Fruit fly (Drosophila melanogaster): ENCODE measurements around the gene CG15059.

CG15059 gene

DNA sequence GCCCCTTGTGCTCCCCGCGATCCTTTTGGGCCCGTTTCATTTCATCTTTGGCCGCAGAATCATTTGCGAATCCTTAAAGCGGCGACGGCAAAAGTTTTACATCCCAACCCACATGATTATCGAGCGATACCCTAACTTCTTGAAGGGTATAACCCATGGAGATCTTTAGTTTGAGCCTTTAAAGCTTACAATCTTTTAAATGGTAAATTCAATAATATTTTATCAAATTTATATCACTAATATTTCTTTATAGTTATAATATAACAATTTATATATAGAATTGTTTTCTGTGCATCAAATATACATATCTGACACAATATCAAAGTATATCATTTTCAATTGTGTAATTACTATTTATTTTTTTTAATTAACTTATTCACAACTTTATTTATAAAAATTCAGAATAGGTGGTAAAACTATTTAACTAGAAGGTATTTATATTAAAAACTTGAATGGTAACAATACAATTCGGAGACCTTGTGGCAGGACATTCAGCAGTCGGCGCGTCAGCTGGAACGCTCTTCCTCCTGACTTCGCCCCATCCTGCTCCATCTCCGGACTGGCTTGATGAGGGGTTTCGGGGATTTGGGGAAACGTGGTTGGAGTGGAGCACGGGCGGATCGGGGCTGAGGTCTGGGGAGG, 3.0 kb downstream of the CG15059 start (continued):
- TF ChIP-seq dsx (GFP tag; optimal IDR thresholded peaks at IDR 0.05; ENCODE audit: poor library complexity, severe bottlenecking) (peak; percentile 44), Ets96B (tag; optimal IDR thresholded peaks at IDR 0.05) (peak; percentile 65), CG6792 (GFP tag; optimal IDR thresholded peaks at IDR 0.05) (peak; percentile 62), fkh (GFP tag; optimal IDR thresholded peaks at IDR 0.05) (no peak), CG10631 (GFP tag; optimal IDR thresholded peaks at IDR 0.05) (peak; percentile 59), CG16779 (tag; optimal IDR thresholded peaks at IDR 0.05) (no peak), CG32006 (GFP tag; optimal IDR thresholded peaks at IDR 0.05) (peak; percentile 22), esn (GFP tag; optimal IDR thresholded peaks at IDR 0.05) (peak; percentile 44), Gug (GFP tag; IDR thresholded peaks at IDR 0.05) (no peak), OdsH (GFP tag; optimal IDR thresholded peaks at IDR 0.05) (peak; percentile 51), CG6854 (GFP tag; optimal IDR thresholded peaks at IDR 0.05) (no peak), Lpt (GFP tag; optimal IDR thresholded peaks at IDR 0.05) (no peak), Sox14 (GFP tag; optimal IDR thresholded peaks at IDR 0.05) (no peak), CG10669 (GFP tag; optimal IDR thresholded peaks at IDR 0.05) (peak; percentile 56), CG6163 (GFP tag; IDR thresholded peaks at IDR 0.05) (peak; percentile 60), eg (GFP tag; IDR thresholded peaks at IDR 0.05) (no peak), dac (GFP tag; optimal IDR thresholded peaks at IDR 0.05) (no peak), CG34406 (GFP tag; optimal IDR thresholded peaks at IDR 0.05) (peak; percentile 69), pdm3 (GFP tag; optimal IDR thresholded peaks at IDR 0.05) (peak; percentile 30), Met (GFP tag; optimal IDR thresholded peaks at IDR 0.05) (peak; percentile 51), CG8319 (GFP tag; optimal IDR thresholded peaks at IDR 0.05) (peak; percentile 32), cyc (GFP tag; optimal IDR thresholded peaks at IDR 0.05) (peak; percentile 69), Blimp-1 (GFP tag; optimal IDR thresholded peaks at IDR 0.05) (peak; percentile 47)

DNA sequence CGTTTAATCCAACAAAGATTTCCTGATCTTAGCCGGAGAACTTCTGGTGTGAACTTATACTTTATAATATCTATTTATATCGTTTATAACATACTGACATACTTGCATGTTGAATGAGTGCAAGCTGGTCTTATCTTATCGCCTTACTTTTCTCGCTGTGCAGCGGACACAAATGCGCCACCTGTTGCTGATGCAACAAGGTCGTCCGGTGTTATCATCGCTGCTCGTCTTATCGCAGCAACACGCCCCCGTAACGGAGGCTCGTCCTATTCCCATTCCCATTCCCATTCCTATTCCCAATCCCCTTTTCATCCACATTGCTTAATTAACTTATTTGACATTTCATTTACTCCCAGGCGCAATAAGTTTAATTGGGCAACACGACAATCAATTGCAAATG, 4.9 kb downstream of the CG15059 start:
- no peak for TF ChIP-seq spab (GFP tag; optimal IDR thresholded peaks at IDR 0.05)
- peak; percentile 27 for TF ChIP-seq svp (GFP tag)

DNA sequence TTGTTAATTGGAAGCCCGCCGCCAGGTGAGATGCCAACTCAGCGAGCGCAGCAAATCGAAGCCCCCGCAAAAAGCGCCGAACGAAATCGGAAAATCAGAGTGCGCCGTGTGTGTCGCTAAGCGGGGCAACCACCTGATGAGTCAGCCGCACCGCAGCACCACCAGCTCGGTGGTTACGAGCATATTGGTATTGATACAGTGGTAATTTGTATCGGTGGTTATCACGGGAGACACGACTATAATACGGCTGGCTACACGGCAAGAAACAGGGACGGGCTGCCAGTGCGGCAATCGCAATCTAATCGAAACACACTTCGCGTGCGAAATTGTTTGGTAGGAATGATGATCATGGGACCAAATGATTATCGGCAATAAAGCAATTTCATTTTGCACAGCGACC, 5.5 kb downstream of the CG15059 start:
- no peak for TF ChIP-seq CG4318 (GFP tag; optimal IDR thresholded peaks at IDR 0.05)
- no peak for TF ChIP-seq Blimp-1 (GFP tag; optimal IDR thresholded peaks at IDR 0.05)
- no peak for TF ChIP-seq Sox15 (GFP tag; optimal IDR thresholded peaks at IDR 0.05)
- TF ChIP-seq Lpt (GFP tag; optimal IDR thresholded peaks at IDR 0.05): no peak
- peak; percentile 53 for TF ChIP-seq svp (GFP tag)
- no peak for TF ChIP-seq Met (GFP tag; optimal IDR thresholded peaks at IDR 0.05)
- TF ChIP-seq Ets21C (GFP tag; optimal IDR thresholded peaks at IDR 0.05): no peak
- TF ChIP-seq CG6854 (GFP tag; optimal IDR thresholded peaks at IDR 0.05): peak; percentile 2
- TF ChIP-seq eg (GFP tag; IDR thresholded peaks at IDR 0.05): no peak
- no peak for TF ChIP-seq CG16779 (tag; optimal IDR thresholded peaks at IDR 0.05)
- no peak for TF ChIP-seq Sox14 (GFP tag; optimal IDR thresholded peaks at IDR 0.05)

DNA sequence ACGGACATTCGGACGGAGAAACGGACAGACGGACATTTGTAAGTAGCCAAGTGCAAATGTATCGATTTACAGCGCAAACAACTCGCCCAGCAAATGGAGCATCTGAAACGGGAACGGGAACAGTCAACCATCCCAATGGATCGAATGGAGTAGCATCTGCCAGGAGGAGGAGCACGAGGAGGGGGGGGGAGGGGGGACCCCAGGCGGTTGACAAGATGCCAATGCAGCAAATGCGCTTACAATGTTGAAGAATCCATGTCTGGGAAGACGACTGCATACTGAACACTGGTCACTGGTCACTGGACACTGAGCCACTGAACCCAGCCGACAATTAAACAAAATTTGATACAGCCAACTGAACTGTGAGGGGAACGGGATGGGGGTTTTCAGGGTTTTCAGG, 7.4 kb downstream of the CG15059 start:
- TF ChIP-seq esn (GFP tag; optimal IDR thresholded peaks at IDR 0.05) (no peak), dsx (GFP tag; optimal IDR thresholded peaks at IDR 0.05; ENCODE audit: poor library complexity, severe bottlenecking) (peak; percentile 67)

DNA sequence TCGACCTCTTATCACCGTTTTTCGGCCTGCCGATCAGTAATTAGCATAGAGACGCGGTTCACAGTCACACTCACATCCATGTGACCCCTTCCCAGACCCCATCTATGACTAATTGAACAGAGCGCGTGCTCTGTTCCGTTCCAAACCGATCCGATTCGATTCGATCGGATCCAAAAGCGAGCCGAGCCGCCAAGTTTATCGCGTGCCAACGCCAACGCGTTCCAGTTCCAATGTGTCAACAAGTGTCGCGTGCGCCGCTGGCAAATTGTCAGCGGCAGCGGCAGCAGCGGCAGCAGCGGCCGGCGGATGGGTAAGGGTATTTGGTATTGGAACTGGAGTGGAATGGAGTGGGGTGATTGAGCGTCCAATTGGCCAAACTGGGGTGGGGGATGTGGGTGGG, 11.1 kb downstream of the CG15059 start:
- no peak for TF ChIP-seq CG3919 (GFP tag; optimal IDR thresholded peaks at IDR 0.05)
- TF ChIP-seq fkh (GFP tag; optimal IDR thresholded peaks at IDR 0.05): no peak
- TF ChIP-seq ss (GFP tag; optimal IDR thresholded peaks at IDR 0.05): peak in 1 of 2 experiments; percentile 17
- peak; percentile 64 for TF ChIP-seq svp (GFP tag)
- no peak for TF ChIP-seq vri (GFP tag; optimal IDR thresholded peaks at IDR 0.05)
- no peak for TF ChIP-seq CG16779 (tag; optimal IDR thresholded peaks at IDR 0.05)
- no peak for TF ChIP-seq dsx (GFP tag; optimal IDR thresholded peaks at IDR 0.05; ENCODE audit: poor library complexity, severe bottlenecking)

All from whole organism, prepupa.